Fruit fly (Drosophila melanogaster) whole organism, embryonic: Measurements from ENCODE around the gene Snx27.

Source experiments
- Adf1 ChIP-seq: fragments of 200-800 bp; sonication (Bioruptor generic); IDR thresholded peaks from 2 replicates; pipeline ENCODE4 v1.3.6; 2022; ENCODE audit warnings: missing biosample characterization, missing genetic modification characterization
- B-H2 ChIP-seq: fragments of 200-800 bp; sonication (Bioruptor generic); optimal IDR thresholded peaks from 2 replicates; lab custom pipeline; 2018; ENCODE audit warnings: missing biosample characterization, mild to moderate bottlenecking, missing genetic modification characterization
- CG10147 ChIP-seq: fragments of 200-800 bp; sonication (Bioruptor generic); optimal IDR thresholded peaks from 2 replicates; lab custom pipeline; 2019; ENCODE audit warnings: missing biosample characterization, mild to moderate bottlenecking, missing genetic modification characterization, moderate library complexity
- CG11723 ChIP-seq: fragments of 200-800 bp; sonication (Bioruptor generic); optimal IDR thresholded peaks from 2 replicates; lab custom pipeline; 2017; ENCODE audit warnings: missing biosample characterization, mild to moderate bottlenecking, missing genetic modification characterization
- CG12299 ChIP-seq: fragments of 200-800 bp; sonication (Bioruptor generic); optimal IDR thresholded peaks from 2 replicates; lab custom pipeline; 2018; ENCODE audit warnings: missing biosample characterization, mild to moderate bottlenecking, missing genetic modification characterization
- CG13296 ChIP-seq: fragments of 200-800 bp; sonication (Bioruptor generic); optimal IDR thresholded peaks from 3 replicates; lab custom pipeline; 2018; ENCODE audit warnings: missing biosample characterization, mild to moderate bottlenecking, missing genetic modification characterization
- CG14441 ChIP-seq: fragments of 200-800 bp; sonication (Bioruptor generic); IDR thresholded peaks from 2 replicates; pipeline ENCODE4 v1.3.6; 2022; ENCODE audit warnings: missing biosample characterization, missing genetic modification characterization
- CG17829 ChIP-seq: fragments of 200-800 bp; optimal IDR thresholded peaks from 2 replicates; lab custom pipeline; 2019; ENCODE audit warnings: missing biosample characterization, mild to moderate bottlenecking, missing genetic modification characterization, moderate library complexity
- CG3065 ChIP-seq: fragments of 200-800 bp; sonication (Bioruptor generic); optimal IDR thresholded peaks from 2 replicates; lab custom pipeline; 2016; ENCODE audit warnings: missing biosample characterization, missing genetic modification characterization
- CG33213 ChIP-seq: fragments of 200-800 bp; sonication (Bioruptor generic); optimal IDR thresholded peaks from 3 replicates; lab custom pipeline; 2016; ENCODE audit warnings: missing biosample characterization, missing genetic modification characterization
- CG3995 ChIP-seq: fragments of 200-800 bp; sonication (Bioruptor generic); optimal IDR thresholded peaks from 3 replicates; lab custom pipeline; 2016; ENCODE audit warnings: missing biosample characterization, missing genetic modification characterization
- CG42726 ChIP-seq: fragments of 200-800 bp; sonication (Bioruptor generic); IDR thresholded peaks from 2 replicates; pipeline ENCODE4 v1.3.6; 2022; ENCODE audit warnings: missing biosample characterization, missing genetic modification characterization; ENCODE audit not compliant: partially characterized antibody
- CG4328 ChIP-seq: fragments of 200-800 bp; sonication (Bioruptor generic); optimal IDR thresholded peaks from 3 replicates; lab custom pipeline; 2017; ENCODE audit warnings: missing biosample characterization, missing genetic modification reagents, missing genetic modification characterization
- CG4730 ChIP-seq: fragments of 200-800 bp; sonication (Bioruptor generic); IDR thresholded peaks from 2 replicates; pipeline ENCODE4 v1.3.6; 2022; ENCODE audit warnings: missing biosample characterization, missing genetic modification characterization
- CG4854 ChIP-seq: fragments of 200-800 bp; sonication (Bioruptor generic); optimal IDR thresholded peaks from 2 replicates; lab custom pipeline; 2016; ENCODE audit warnings: missing biosample characterization, missing genetic modification characterization, inconsistent platforms
- CG6272 ChIP-seq: fragments of 200-800 bp; sonication (Bioruptor generic); IDR thresholded peaks from 2 replicates; pipeline ENCODE4 v1.3.6; 2022; ENCODE audit warnings: missing biosample characterization, missing genetic modification characterization
- CG9797 ChIP-seq: fragments of 200-800 bp; sonication (Bioruptor generic); optimal IDR thresholded peaks from 3 replicates; lab custom pipeline; 2018; ENCODE audit warnings: missing biosample characterization, mild to moderate bottlenecking, missing genetic modification characterization
- CG9817 ChIP-seq: fragments of 200-800 bp; sonication (Bioruptor generic); optimal IDR thresholded peaks from 2 replicates; lab custom pipeline; 2018; ENCODE audit warnings: missing biosample characterization, mild to moderate bottlenecking, missing genetic modification characterization, moderate library complexity
- CG9876 ChIP-seq: fragments of 200-800 bp; sonication (Bioruptor generic); optimal IDR thresholded peaks from 2 replicates; lab custom pipeline; 2016; ENCODE audit warnings: missing biosample characterization, missing genetic modification characterization
- Fer3 ChIP-seq: fragments of 200-800 bp; sonication (Bioruptor generic); optimal IDR thresholded peaks from 2 replicates; lab custom pipeline; 2018; ENCODE audit warnings: missing biosample characterization, mild to moderate bottlenecking, missing genetic modification characterization, moderate library complexity
- H2.0 ChIP-seq: fragments of 200-800 bp; sonication (Bioruptor generic); IDR thresholded peaks from 2 replicates; pipeline ENCODE4 v1.3.6; 2022; ENCODE audit warnings: missing biosample characterization, missing genetic modification characterization
- HLH3B ChIP-seq: fragments of 200-800 bp; sonication (Bioruptor generic); IDR thresholded peaks from 2 replicates; pipeline ENCODE4 v1.3.6; 2022; ENCODE audit warnings: missing biosample characterization, missing genetic modification characterization
- HmgD ChIP-seq: fragments of 200-800 bp; sonication (Bioruptor generic); optimal IDR thresholded peaks from 3 replicates; lab custom pipeline; 2016; ENCODE audit warnings: missing biosample characterization, missing genetic modification characterization
- HmgZ ChIP-seq: fragments of 200-800 bp; sonication (Bioruptor generic); optimal IDR thresholded peaks from 2 replicates; lab custom pipeline; 2018; ENCODE audit warnings: missing biosample characterization, mild to moderate bottlenecking, missing genetic modification characterization
- Hmr ChIP-seq: fragments of 200-800 bp; sonication (Bioruptor generic); optimal IDR thresholded peaks from 3 replicates; lab custom pipeline; 2017; ENCODE audit warnings: mild to moderate bottlenecking, missing biosample characterization, missing genetic modification reagents, missing genetic modification characterization
- Mrtf ChIP-seq: fragments of 200-800 bp; sonication (Bioruptor generic); IDR thresholded peaks from 3 replicates; pipeline ENCODE4 v1.3.6; 2022; ENCODE audit warnings: missing biosample characterization, missing genetic modification characterization
- Nf-YA ChIP-seq: fragments of 200-800 bp; sonication (Bioruptor generic); IDR thresholded peaks from 2 replicates; pipeline ENCODE4 v1.3.6; 2022; ENCODE audit warnings: missing biosample characterization, missing genetic modification characterization
- Nf-YB ChIP-seq: fragments of 200-800 bp; sonication (Bioruptor generic); optimal IDR thresholded peaks from 3 replicates; lab custom pipeline; 2019; ENCODE audit warnings: missing biosample characterization, mild to moderate bottlenecking, missing genetic modification characterization, moderate library complexity
- Pdp1 ChIP-seq, 2 experiments: fragments of 200-800 bp; sonication (Bioruptor generic); optimal IDR thresholded peaks; 3 replicates each; lab custom pipeline; 2016; ENCODE audit warnings: missing biosample characterization in 2 of 2, missing genetic modification characterization in 2 of 2, mild to moderate bottlenecking in 1 of 2, moderate library complexity in 1 of 2
- Scr ChIP-seq: fragments of 200-800 bp; sonication (Bioruptor generic); IDR thresholded peaks from 2 replicates; pipeline ENCODE4 v1.3.6; 2022; ENCODE audit warnings: missing biosample characterization, missing genetic modification characterization; ENCODE audit not compliant: partially characterized antibody
- Sry-β ChIP-seq: fragments of 200-800 bp; sonication (Bioruptor generic); optimal IDR thresholded peaks from 2 replicates; lab custom pipeline; 2018; ENCODE audit warnings: missing biosample characterization, mild to moderate bottlenecking, missing genetic modification characterization, moderate library complexity
- Stat92E ChIP-seq, 3 experiments: fragments of >200 bp in 2 of 3; fragments of 200-800 bp in 1 of 3; sonication (Bioruptor generic) in 1 of 3; optimal IDR thresholded peaks; 2 replicates each; lab custom pipeline; 2017 to 2019; ENCODE audit warnings: missing biosample characterization in 3 of 3, missing genetic modification characterization in 3 of 3, mild to moderate bottlenecking in 1 of 3, moderate library complexity in 1 of 3
- YL-1 ChIP-seq: fragments of 200-800 bp; sonication (Bioruptor generic); optimal IDR thresholded peaks from 3 replicates; lab custom pipeline; 2017; ENCODE audit warnings: missing biosample characterization, mild to moderate bottlenecking, missing genetic modification characterization
- ato ChIP-seq: fragments of 200-800 bp; sonication (Bioruptor generic); IDR thresholded peaks from 2 replicates; pipeline ENCODE4 v1.3.6; 2022; ENCODE audit warnings: missing biosample characterization, missing genetic modification characterization; ENCODE audit not compliant: partially characterized antibody
- ci ChIP-seq: fragments of 200-800 bp; sonication (Bioruptor generic); IDR thresholded peaks from 3 replicates; pipeline ENCODE4 v1.3.6; 2022; ENCODE audit warnings: missing biosample characterization, missing genetic modification characterization
- crc ChIP-seq: fragments of 200-800 bp; sonication (Bioruptor generic); optimal IDR thresholded peaks from 2 replicates; lab custom pipeline; 2016; ENCODE audit warnings: missing biosample characterization, missing genetic modification characterization
- dimm ChIP-seq: fragments of 200-800 bp; sonication (Bioruptor generic); IDR thresholded peaks from 2 replicates; pipeline ENCODE4 v1.3.6; 2022; ENCODE audit warnings: missing biosample characterization, missing genetic modification characterization
- exex ChIP-seq: fragments of 200-800 bp; sonication (Bioruptor generic); optimal IDR thresholded peaks from 4 replicates; lab custom pipeline; 2018; ENCODE audit warnings: missing biosample characterization, mild to moderate bottlenecking, missing genetic modification characterization, moderate library complexity
- fru ChIP-seq: fragments of >200 bp; optimal IDR thresholded peaks from 2 replicates; lab custom pipeline; 2017
- gcm ChIP-seq: fragments of 200-800 bp; sonication (Bioruptor generic); optimal IDR thresholded peaks from 2 replicates; lab custom pipeline; 2019; ENCODE audit warnings: missing biosample characterization, mild to moderate bottlenecking, missing genetic modification characterization, moderate library complexity
- gt ChIP-seq: fragments of 200-800 bp; sonication (Bioruptor generic); IDR thresholded peaks from 2 replicates; pipeline ENCODE4 v1.3.6; 2022; ENCODE audit warnings: missing biosample characterization, missing genetic modification characterization
- lilli ChIP-seq: fragments of 200-800 bp; sonication (Bioruptor generic); optimal IDR thresholded peaks from 3 replicates; lab custom pipeline; 2016; ENCODE audit warnings: missing biosample characterization, missing genetic modification characterization
- pan ChIP-seq, 4 experiments: fragments of >200 bp in 3 of 4; fragments of 200-800 bp in 1 of 4; sonication (Bioruptor generic) in 1 of 4; optimal IDR thresholded peaks in 3 of 4; IDR thresholded peaks in 1 of 4; 2 replicates each; pipeline versions ENCODE4 v1.3.6 to Lab custom; 2017 to 2022; ENCODE audit warnings: missing biosample characterization in 2 of 4, missing genetic modification characterization in 2 of 4, mixed read lengths in 1 of 4
- phol ChIP-seq: fragments of 200-800 bp; sonication (Bioruptor generic); optimal IDR thresholded peaks from 3 replicates; lab custom pipeline; 2018; ENCODE audit warnings: missing biosample characterization, mild to moderate bottlenecking, missing genetic modification characterization, moderate library complexity
- pros ChIP-seq: fragments of 200-800 bp; sonication (Bioruptor generic); optimal IDR thresholded peaks from 3 replicates; lab custom pipeline; 2019; ENCODE audit warnings: missing biosample characterization, mild to moderate bottlenecking, missing genetic modification characterization, moderate library complexity
- ranshi ChIP-seq: fragments of 200-800 bp; sonication (Bioruptor generic); IDR thresholded peaks from 2 replicates; pipeline ENCODE4 v1.3.6; 2022; ENCODE audit warnings: missing biosample characterization, missing genetic modification characterization
- tgo ChIP-seq: fragments of 200-800 bp; sonication (Bioruptor generic); IDR thresholded peaks from 3 replicates; pipeline ENCODE4 v1.3.6; 2022; ENCODE audit warnings: missing biosample characterization, missing genetic modification characterization
- tna ChIP-seq: fragments of 200-800 bp; sonication (Bioruptor generic); IDR thresholded peaks from 2 replicates; pipeline ENCODE4 v1.3.6; 2022; ENCODE audit warnings: missing biosample characterization, missing genetic modification characterization; ENCODE audit not compliant: partially characterized antibody
- zfh2 ChIP-seq: fragments of 200-800 bp; sonication (Bioruptor generic); optimal IDR thresholded peaks from 2 replicates; lab custom pipeline; 2016; ENCODE audit warnings: missing biosample characterization, missing genetic modification characterization

Gene Snx27

dm6 chrX:5699824-5700498 lies 37.9 kb downstream of the Snx27 start (continued):
- no peak for TF ChIP-seq ato (GFP tag; lab: Robert Waterston, UW)
- TF ChIP-seq crc (GFP tag; lab: Kevin White, UChicago) = peak; percentile 18
- peak; percentile 38 for TF ChIP-seq CG4854
- TF ChIP-seq pan (optimal IDR thresholded peaks at IDR 0.05; lab: Kevin White, UChicago) = no peak
- peak in 1 of 2 experiments; percentile 28 for TF ChIP-seq pan (GFP tag; optimal IDR thresholded peaks at IDR 0.05 in 1 of 2, IDR thresholded peaks at IDR 0.05 in 1 of 2)
- TF ChIP-seq tna (GFP tag; lab: Robert Waterston, UW) = no peak
- TF ChIP-seq CG33213 (GFP tag; lab: Kevin White, UChicago) = no peak
- no peak for TF ChIP-seq CG6272 (GFP tag; lab: Robert Waterston, UW)
- TF ChIP-seq CG12299 (tag; lab: Kevin White, UChicago) = no peak
- peak; percentile 70; the same call in 2 of the 3 replicates for TF ChIP-seq ci (GFP tag; lab: Robert Waterston, UW)
- no peak for TF ChIP-seq CG4328
- peak; percentile 39 for TF ChIP-seq Nf-YB (GFP tag; lab: Kevin White, UChicago)
- no peak for TF ChIP-seq Scr
- TF ChIP-seq CG14441 (GFP tag; lab: Robert Waterston, UW) = peak; percentile 54
- TF ChIP-seq CG3995 (GFP tag; lab: Kevin White, UChicago) = no peak
- TF ChIP-seq Fer3 (tag; lab: Kevin White, UChicago) = peak; percentile 43
- peak in 1 of 3 experiments; percentile 13 for TF ChIP-seq Stat92E (GFP tag; optimal IDR thresholded peaks at IDR 0.05; lab: Kevin White, UChicago)
- peak; percentile 60 for TF ChIP-seq Hmr (GFP tag; lab: Kevin White, UChicago)
- TF ChIP-seq CG17829 (tag; lab: Kevin White, UChicago) = peak; percentile 60
- no peak for TF ChIP-seq fru
- TF ChIP-seq HmgZ = peak; percentile 11
- no peak for TF ChIP-seq B-H2 (GFP tag; lab: Kevin White, UChicago)
- no peak for TF ChIP-seq exex (tag; lab: Kevin White, UChicago)
- peak; percentile 65 for TF ChIP-seq tgo (GFP tag; lab: Robert Waterston, UW)
- TF ChIP-seq YL-1 (GFP tag; lab: Kevin White, UChicago) = no peak
- TF ChIP-seq dimm = no peak
- TF ChIP-seq phol (tag; lab: Kevin White, UChicago) = peak; percentile 75
- peak; percentile 47 to 57 for TF ChIP-seq Pdp1 (GFP tag; optimal IDR thresholded peaks at IDR 0.05; lab: Kevin White, UChicago)
- TF ChIP-seq Mrtf (GFP tag; lab: Robert Waterston, UW) = 0 out of 3 replicates have a peak, but pooled peaks have one; percentile 25
- TF ChIP-seq CG9817 (tag; lab: Kevin White, UChicago) = peak; percentile 33
- no peak for TF ChIP-seq CG4730 (GFP tag; lab: Robert Waterston, UW)
- TF ChIP-seq CG9797 = no peak
- no peak for TF ChIP-seq Adf1 (GFP tag; lab: Robert Waterston, UW)
- peak; percentile 40; the same call in 1 of the 2 replicates for TF ChIP-seq ranshi (GFP tag; lab: Robert Waterston, UW)
- TF ChIP-seq H2.0 (GFP tag; lab: Robert Waterston, UW) = no peak
- TF ChIP-seq CG42726 (GFP tag; lab: Robert Waterston, UW) = no peak
- TF ChIP-seq HLH3B = peak; percentile 64
- no peak for TF ChIP-seq CG3065
- TF ChIP-seq CG13296 (GFP tag; lab: Kevin White, UChicago) = no peak
- TF ChIP-seq CG10147 (GFP tag; lab: Kevin White, UChicago) = peak; percentile 50
- no peak for TF ChIP-seq HmgD (GFP tag; lab: Kevin White, UChicago)
- TF ChIP-seq CG11723 = peak; percentile 26
- TF ChIP-seq lilli (GFP tag; lab: Kevin White, UChicago) = peak; percentile 70
- TF ChIP-seq CG9876 (GFP tag; lab: Kevin White, UChicago) = no peak
- TF ChIP-seq Sry-β = no peak
- TF ChIP-seq pros (GFP tag; lab: Kevin White, UChicago) = no peak
- TF ChIP-seq gt (GFP tag; lab: Robert Waterston, UW) = no peak
- TF ChIP-seq gcm (GFP tag; lab: Kevin White, UChicago) = peak; percentile 32
- TF ChIP-seq Nf-YA (GFP tag; lab: Robert Waterston, UW) = peak; percentile 32; the same call in 1 of the 2 replicates
- TF ChIP-seq zfh2 (GFP tag; lab: Kevin White, UChicago) = no peak
